Worm (Caenorhabditis elegans) whole organism, L3 larva: ENCODE results near the gene Y37D8A.3.
A peak's percentile ranks its signal among the peaks of the same experiment; 100 is the strongest.

Source experiments
- ama-1 ChIP-seq: fragments of 150-350 bp; optimal IDR thresholded peaks from 2 replicates; lab custom pipeline; 2018
- ceh-28 ChIP-seq: fragments of 150-350 bp; optimal IDR thresholded peaks from 2 replicates; lab custom pipeline; 2014; ENCODE audit warnings: missing biosample characterization, missing genetic modification reagents, missing genetic modification characterization
- daf-12 ChIP-seq: fragments of 150-350 bp; optimal IDR thresholded peaks from 2 replicates; lab custom pipeline; 2014; ENCODE audit warnings: missing biosample characterization, missing genetic modification reagents, missing genetic modification characterization
- egl-5 ChIP-seq: fragments of 150-350 bp; optimal IDR thresholded peaks from 2 replicates; lab custom pipeline; 2017; ENCODE audit warnings: missing biosample characterization, missing genetic modification reagents, missing genetic modification characterization, inconsistent platforms
- elt-1 ChIP-seq: fragments of 150-350 bp; optimal IDR thresholded peaks from 2 replicates; lab custom pipeline; 2014; ENCODE audit warnings: missing biosample characterization, missing genetic modification characterization
- elt-3 ChIP-seq, 3 experiments: fragments of 150-350 bp in 1 of 3; sonication (generic microtip) in 2 of 3; optimal IDR thresholded peaks; 2 replicates in 2 of 3; 4 replicates in 1 of 3; lab custom pipeline; 2014 to 2017; ENCODE audit warnings: missing biosample characterization in 3 of 3, missing genetic modification characterization in 3 of 3
- jun-1 ChIP-seq: fragments of 150-350 bp; optimal IDR thresholded peaks from 2 replicates; lab custom pipeline; 2014; ENCODE audit warnings: missing biosample characterization, missing genetic modification reagents, missing genetic modification characterization
- lsy-12 ChIP-seq: sonication (generic microtip); optimal IDR thresholded peaks from 2 replicates; lab custom pipeline; 2016; ENCODE audit warnings: mild to moderate bottlenecking, missing genetic modification characterization, missing compliant biosample characterization
- nhr-76 ChIP-seq: fragments of 150-350 bp; sonication (generic microtip); optimal IDR thresholded peaks from 5 replicates; lab custom pipeline; 2014; ENCODE audit warnings: missing biosample characterization, missing genetic modification characterization
- unc-39 ChIP-seq: sonication (generic microtip); optimal IDR thresholded peaks from 4 replicates; lab custom pipeline; 2017; ENCODE audit warnings: missing biosample characterization, missing genetic modification characterization
- unc-62 ChIP-seq: fragments of 150-350 bp; sonication (generic microtip); optimal IDR thresholded peaks from 4 replicates; lab custom pipeline; 2014; ENCODE audit warnings: missing biosample characterization, missing genetic modification reagents, missing genetic modification characterization
- zag-1 ChIP-seq: fragments of 150-350 bp; optimal IDR thresholded peaks from 2 replicates; lab custom pipeline; 2014; ENCODE audit warnings: missing biosample characterization, missing genetic modification characterization

DNA sequence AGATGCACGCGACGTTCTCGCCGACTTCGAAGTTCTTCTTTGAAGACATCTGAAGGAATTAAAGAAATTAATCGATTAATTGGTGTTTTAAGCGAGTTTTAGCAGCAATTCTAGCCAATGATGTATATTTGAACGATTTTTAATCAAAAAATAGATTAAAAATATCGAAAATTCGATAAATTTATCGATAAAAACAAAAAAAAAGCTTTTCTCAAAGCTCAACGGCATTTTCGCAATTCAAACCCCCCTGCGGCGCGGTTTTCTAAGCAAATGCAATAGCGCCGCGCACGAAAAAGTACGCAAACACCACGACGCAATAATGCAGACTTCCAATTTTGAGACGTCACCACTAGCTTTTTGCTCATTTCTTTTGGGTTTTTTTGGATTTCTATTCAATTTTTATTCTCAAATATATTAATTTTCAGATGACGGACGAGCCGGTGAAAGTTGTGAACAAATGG is 45.5 kb downstream of the Y37D8A.3 start, which contains the start of the genes mrg-1 and spcs-2:
- TF ChIP-seq ceh-28 (peak; percentile 93), ama-1 (no peak), zag-1 (tag; lab: Kevin White, UChicago) (peak; percentile 11), nhr-76 (tag; lab: Kevin White, UChicago) (no peak), unc-62 (GFP tag; lab: Kevin White, UChicago) (no peak), daf-12 (no peak), elt-3 (tag; optimal IDR thresholded peaks at IDR 0.05; lab: Kevin White, UChicago) (no peak), lsy-12 (peak; percentile 77), unc-39 (no peak), jun-1 (tag; lab: Kevin White, UChicago) (peak; percentile 54), egl-5 (tag; lab: Kevin White, UChicago) (peak; percentile 52), elt-1 (tag; lab: Kevin White, UChicago) (peak; percentile 40)
